Worm (Caenorhabditis elegans) whole organism, L4 larva: Measurements from ENCODE around the gene acl-7.

Source experiments
- jun-1 ChIP-seq: fragments of 150-350 bp; optimal IDR thresholded peaks from 2 replicates; lab custom pipeline; 2014; ENCODE audit warnings: missing biosample characterization, missing genetic modification reagents, missing genetic modification characterization
- lin-39 ChIP-seq: fragments of 150-350 bp; optimal IDR thresholded peaks from 2 replicates; lab custom pipeline; 2014; ENCODE audit warnings: missing biosample characterization, missing genetic modification reagents, missing genetic modification characterization
- nhr-41 ChIP-seq: fragments of 200-800 bp; sonication (Bioruptor generic); IDR thresholded peaks from 2 replicates; pipeline ENCODE4 v1.3.6; 2022; ENCODE audit warnings: missing genetic modification reagents, missing genetic modification characterization, missing compliant biosample characterization
- nhr-48 ChIP-seq: sonication (generic microtip); optimal IDR thresholded peaks from 2 replicates; lab custom pipeline; 2016; ENCODE audit warnings: mild to moderate bottlenecking, missing genetic modification characterization, missing compliant biosample characterization
- nhr-76 ChIP-seq: fragments of 150-350 bp; optimal IDR thresholded peaks from 2 replicates; lab custom pipeline; 2014; ENCODE audit warnings: missing biosample characterization, missing genetic modification characterization
- pqm-1 ChIP-seq: sonication (generic microtip); optimal IDR thresholded peaks from 2 replicates; lab custom pipeline; 2017; ENCODE audit warnings: missing biosample characterization, missing genetic modification characterization
- unc-62 ChIP-seq, 3 experiments: fragments of 150-350 bp in 1 of 3; sonication (generic microtip); optimal IDR thresholded peaks in 2 of 3; peaks in 1 of 3; 1 replicate in 1 of 3; 2 replicates in 2 of 3; lab custom pipeline; 2014 to 2017; ENCODE audit warnings: missing biosample characterization in 3 of 3, missing genetic modification characterization in 3 of 3, missing genetic modification reagents in 3 of 3, missing genotype in 1 of 3
- zip-2 ChIP-seq: fragments of 150-350 bp; optimal IDR thresholded peaks from 2 replicates; lab custom pipeline; 2014; ENCODE audit warnings: missing biosample characterization, missing genetic modification characterization

ce11 chrII:12855900-12856299 is 39.6 kb upstream of the acl-7 start, which contains the start of gene Y46G5A.29:
- TF ChIP-seq nhr-48 (tag; lab: Kevin White, UChicago) (no peak), unc-62 (GFP tag; optimal IDR thresholded peaks at IDR 0.05 in 1 of 2; lab: Kevin White, UChicago) (no peak), unc-62 (tag; optimal IDR thresholded peaks at IDR 0.05; lab: Kevin White, UChicago) (no peak), zip-2 (tag; lab: Kevin White, UChicago) (no peak), nhr-41 (GFP tag; lab: Robert Waterston, UW) (no peak), lin-39 (tag; lab: Kevin White, UChicago) (no peak), nhr-76 (no peak), pqm-1 (tag; lab: Kevin White, UChicago) (no peak), jun-1 (tag; lab: Kevin White, UChicago) (no peak)
